Worm (Caenorhabditis elegans): ENCODE measurements around the gene F09G8.10.

Gene F09G8.10

DNA sequence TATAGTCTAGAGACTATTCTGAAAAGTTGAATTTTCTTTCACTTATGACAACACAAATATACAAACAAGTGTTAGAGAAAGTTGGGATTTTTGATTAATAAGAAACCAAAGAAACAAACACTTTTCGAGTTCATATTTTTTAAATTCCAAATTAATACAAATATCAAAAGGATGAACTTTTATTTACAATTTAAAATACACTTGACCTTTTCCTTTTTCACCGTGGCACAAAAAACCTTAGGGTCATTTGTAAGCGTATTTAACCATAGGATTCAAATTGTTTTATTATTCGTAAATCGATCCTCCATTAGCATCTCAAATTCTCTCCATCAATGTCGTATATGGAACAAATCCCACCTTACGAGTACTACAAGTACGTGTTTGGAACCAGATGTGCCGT lies 36.1 kb downstream of the F09G8.10 start, which contains the start of gene C02F5.5:
TSS of gene C02F5.5 (plus strand) at position 301 of the 400 bp plus-strand sequence.
- no peak for TF ChIP-seq nhr-23 (tag; optimal IDR thresholded peaks at IDR 0.05)
- TF ChIP-seq hmg-11 (tag; optimal IDR thresholded peaks at IDR 0.05) = no peak
- no peak for TF ChIP-seq ZK546.5 (tag; optimal IDR thresholded peaks at IDR 0.05)
- TF ChIP-seq pha-4 (tag; optimal IDR thresholded peaks at IDR 0.05) = no peak
- no peak for TF ChIP-seq nfya-1 (tag; optimal IDR thresholded peaks at IDR 0.05; ENCODE audit: insufficient read depth)
- TF ChIP-seq ztf-11 (tag; optimal IDR thresholded peaks at IDR 0.05) = no peak
- no peak for TF ChIP-seq jun-1 (tag; optimal IDR thresholded peaks at IDR 0.05)
- TF ChIP-seq nhr-67 (tag; optimal IDR thresholded peaks at IDR 0.05) = no peak
- TF ChIP-seq daf-12 (tag; optimal IDR thresholded peaks at IDR 0.05) = no peak
- TF ChIP-seq zag-1 (tag; optimal IDR thresholded peaks at IDR 0.05) = no peak
- no peak for TF ChIP-seq nhr-25 (tag; optimal IDR thresholded peaks at IDR 0.05)

DNA sequence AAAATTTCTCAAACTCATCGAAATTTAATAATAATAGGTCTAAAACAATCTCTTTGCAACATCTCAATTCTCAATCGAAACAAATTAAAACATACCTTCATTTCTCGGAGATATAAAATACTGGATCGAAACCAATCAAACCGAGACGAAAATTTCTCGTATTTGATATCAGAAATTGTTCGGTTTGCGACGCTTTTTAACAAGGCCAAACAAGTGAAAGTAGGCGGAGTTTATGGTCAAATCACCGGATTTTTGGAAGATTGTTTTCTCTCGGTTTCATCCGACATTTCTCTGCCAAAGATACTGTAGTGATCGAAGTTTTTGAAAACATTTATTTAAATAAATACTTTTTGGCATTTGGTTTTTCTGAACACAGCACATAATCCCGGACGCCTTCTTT lies 36.6 kb downstream of the F09G8.10 start, which contains the start of gene C02F5.14:
TSS of gene C02F5.14 (minus strand) at position 157 of the 400 bp plus-strand sequence.
- TF ChIP-seq lin-15B (tag; optimal IDR thresholded peaks at IDR 0.05) (no peak), nhr-23 (tag; optimal IDR thresholded peaks at IDR 0.05) (peak; percentile 4)

DNA sequence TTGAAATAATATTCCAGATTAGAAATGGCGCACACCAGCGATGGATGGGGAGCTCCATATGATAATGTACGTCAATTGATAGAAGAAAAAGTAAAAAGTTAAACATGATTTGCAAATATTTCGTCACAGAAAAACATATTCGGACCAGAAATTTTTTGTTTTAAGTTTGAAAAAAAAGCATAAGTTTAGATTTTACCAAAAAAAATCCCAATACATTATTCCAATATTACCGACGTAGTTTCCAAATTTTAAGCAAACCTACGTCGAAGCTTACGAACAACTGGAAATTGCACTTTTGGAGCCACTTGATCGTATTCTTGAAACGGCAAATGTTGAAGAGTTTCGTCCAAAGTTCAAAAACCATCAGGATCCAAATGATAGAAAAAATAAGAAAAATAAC lies 39.3 kb downstream of the F09G8.10 start, which contains the start of gene henn-1:
TSS of gene henn-1 (plus strand) at position 18 of the 400 bp plus-strand sequence.
- TF ChIP-seq nhr-23 (tag; optimal IDR thresholded peaks at IDR 0.05) (peak; percentile 29), fkh-10 (GFP tag; optimal IDR thresholded peaks at IDR 0.05) (no peak), fkh-2 (tag; optimal IDR thresholded peaks at IDR 0.05) (no peak), lin-15B (tag; optimal IDR thresholded peaks at IDR 0.05) (no peak), nhr-77 (tag; optimal IDR thresholded peaks at IDR 0.05) (no peak), daf-12 (tag; optimal IDR thresholded peaks at IDR 0.05) (no peak), pha-4 (tag; optimal IDR thresholded peaks at IDR 0.05) (peak; percentile 28)

DNA sequence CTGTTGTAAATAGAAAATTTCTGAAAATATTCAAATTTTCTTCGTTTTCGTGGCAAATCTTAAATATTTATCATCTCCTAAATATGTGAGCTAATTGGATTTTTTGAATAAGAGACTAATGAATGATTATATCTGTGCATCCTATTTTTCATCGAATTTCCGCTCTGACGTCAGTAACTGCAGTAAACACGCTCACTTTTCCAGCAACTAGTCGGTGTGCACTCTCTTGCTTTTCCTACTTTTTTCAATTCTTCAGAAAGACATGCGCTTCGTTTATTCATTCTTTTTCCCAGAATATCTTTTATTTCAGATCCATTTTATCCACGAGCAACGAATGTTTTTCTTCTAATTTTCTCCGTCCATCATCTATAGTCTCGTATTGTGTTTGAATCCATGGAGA lies 42.5 kb downstream of the F09G8.10 start:
- no peak for TF ChIP-seq fos-1 (tag; optimal IDR thresholded peaks at IDR 0.05)
- TF ChIP-seq lin-39 (tag; optimal IDR thresholded peaks at IDR 0.05) = no peak
- peak; percentile 12 for TF ChIP-seq nfya-1 (tag; optimal IDR thresholded peaks at IDR 0.05; ENCODE audit: insufficient read depth)
- no peak for TF ChIP-seq fkh-10 (GFP tag; optimal IDR thresholded peaks at IDR 0.05)
- TF ChIP-seq pqm-1 (tag; optimal IDR thresholded peaks at IDR 0.05) = no peak
- no peak for TF ChIP-seq nhr-28 (tag; optimal IDR thresholded peaks at IDR 0.05)
- TF ChIP-seq lin-15B (tag; optimal IDR thresholded peaks at IDR 0.05) = no peak
- peak; percentile 32 for TF ChIP-seq nhr-11 (tag; optimal IDR thresholded peaks at IDR 0.05)
- TF ChIP-seq hmg-11 (tag; optimal IDR thresholded peaks at IDR 0.05) = no peak
- TF ChIP-seq nhr-76 (tag; optimal IDR thresholded peaks at IDR 0.05) = no peak
- no peak for TF ChIP-seq elt-2 (tag; optimal IDR thresholded peaks at IDR 0.05)

DNA sequence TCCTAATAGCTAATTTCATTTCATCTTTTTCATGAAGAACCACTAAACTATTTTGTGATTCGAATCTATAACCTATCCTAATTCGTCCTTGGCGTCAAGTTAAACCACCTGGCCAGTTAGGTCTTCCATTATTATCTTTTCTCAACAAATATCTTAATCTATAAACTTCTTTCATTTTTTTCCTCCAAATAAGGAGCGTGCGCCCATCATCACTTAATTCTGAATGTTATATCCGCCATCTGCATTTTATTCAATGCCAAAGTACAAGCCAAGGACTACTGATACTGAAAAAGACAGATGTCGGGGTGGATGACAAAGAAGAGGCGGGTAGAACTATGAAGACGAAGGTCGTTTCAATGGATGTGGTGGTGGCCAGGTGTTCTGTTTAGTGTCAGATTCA lies 43.1 kb downstream of the F09G8.10 start:
- TF ChIP-seq fkh-10 (GFP tag; optimal IDR thresholded peaks at IDR 0.05) (no peak), fos-1 (tag; optimal IDR thresholded peaks at IDR 0.05) (no peak), ZK546.5 (tag; optimal IDR thresholded peaks at IDR 0.05) (no peak), aly-2 (tag; optimal IDR thresholded peaks at IDR 0.05) (no peak), nhr-237 (tag; optimal IDR thresholded peaks at IDR 0.05) (no peak), lsy-12 (tag; optimal IDR thresholded peaks at IDR 0.05) (no peak), egl-5 (tag; optimal IDR thresholded peaks at IDR 0.05) (peak; percentile 25), ztf-11 (tag; optimal IDR thresholded peaks at IDR 0.05) (no peak), zag-1 (tag; optimal IDR thresholded peaks at IDR 0.05) (no peak), ceh-16 (tag; optimal IDR thresholded peaks at IDR 0.05) (no peak), nfya-1 (tag; optimal IDR thresholded peaks at IDR 0.05; ENCODE audit: insufficient read depth) (no peak), nhr-11 (tag; optimal IDR thresholded peaks at IDR 0.05) (no peak), lin-39 (tag; optimal IDR thresholded peaks at IDR 0.05) (no peak), elt-2 (tag; optimal IDR thresholded peaks at IDR 0.05) (no peak), ztf-4 (tag; optimal IDR thresholded peaks at IDR 0.05) (no peak), nhr-23 (tag; optimal IDR thresholded peaks at IDR 0.05) (peak; percentile 2), nhr-43 (tag; optimal IDR thresholded peaks at IDR 0.05; ENCODE audit: poor library complexity, severe bottlenecking) (no peak), jun-1 (tag; optimal IDR thresholded peaks at IDR 0.05) (no peak), R02D3.7 (tag; optimal IDR thresholded peaks at IDR 0.05) (no peak), nhr-25 (tag; optimal IDR thresholded peaks at IDR 0.05) (peak; percentile 48), eor-1 (tag; optimal IDR thresholded peaks at IDR 0.05) (no peak)

DNA sequence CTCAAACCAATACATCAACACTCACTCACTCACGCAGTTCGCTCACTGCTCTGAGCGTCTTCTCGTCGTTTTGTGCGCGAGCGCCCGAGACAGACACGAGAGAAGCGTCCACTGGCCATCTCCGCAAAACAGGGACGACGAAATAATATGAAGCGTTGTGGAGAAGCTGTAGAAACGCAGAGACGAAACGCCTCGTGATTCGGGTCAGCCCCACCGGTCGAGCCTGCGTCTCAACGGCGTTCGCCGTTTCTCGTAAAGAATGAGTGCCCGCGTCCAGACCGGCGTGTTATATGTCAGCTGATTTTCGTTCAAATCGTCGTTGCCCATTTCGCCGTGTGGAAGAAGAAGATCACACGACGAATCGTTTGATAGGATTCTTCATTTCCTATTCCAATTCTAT lies 44.5 kb downstream of the F09G8.10 start, which contains the start of gene fbxl-1:
TSS of gene fbxl-1 (plus strand) at position 320 of the 400 bp plus-strand sequence.
- TF ChIP-seq elt-2 (tag; optimal IDR thresholded peaks at IDR 0.05) (peak; percentile 66), ceh-9 (tag; optimal IDR thresholded peaks at IDR 0.05) (no peak), ZK546.5 (tag; optimal IDR thresholded peaks at IDR 0.05) (no peak), nhr-237 (tag; optimal IDR thresholded peaks at IDR 0.05) (no peak), pqm-1 (tag; optimal IDR thresholded peaks at IDR 0.05) (peak; percentile 55), ceh-82 (tag; optimal IDR thresholded peaks at IDR 0.05) (no peak), snpc-4 (tag; optimal IDR thresholded peaks at IDR 0.05) (peak; percentile 64), ama-1 (optimal IDR thresholded peaks at IDR 0.05) (no peak), unc-39 (tag; optimal IDR thresholded peaks at IDR 0.05) (no peak), nhr-43 (tag; optimal IDR thresholded peaks at IDR 0.05; ENCODE audit: poor library complexity, severe bottlenecking) (peak; percentile 63), daf-12 (tag; optimal IDR thresholded peaks at IDR 0.05) (no peak), fos-1 (tag; optimal IDR thresholded peaks at IDR 0.05) (no peak), elt-1 (tag; optimal IDR thresholded peaks at IDR 0.05) (peak; percentile 36), skn-1 (tag; optimal IDR thresholded peaks at IDR 0.05) (no peak), sea-2 (GFP tag; optimal IDR thresholded peaks at IDR 0.05) (no peak), lsy-12 (tag; optimal IDR thresholded peaks at IDR 0.05) (peak; percentile 74), fkh-2 (tag; optimal IDR thresholded peaks at IDR 0.05) (no peak), egl-27 (tag; optimal IDR thresholded peaks at IDR 0.05) (no peak), mml-1 (tag; optimal IDR thresholded peaks at IDR 0.05) (no peak), ceh-16 (tag; optimal IDR thresholded peaks at IDR 0.05) (no peak), nhr-77 (tag; optimal IDR thresholded peaks at IDR 0.05) (no peak), hmg-11 (tag; optimal IDR thresholded peaks at IDR 0.05) (peak; percentile 94)
